Fruit fly (Drosophila melanogaster) whole organism, embryonic: Measurements from ENCODE around the gene CG10694.

ENCODE experiments used
- Abd-B ChIP-seq: fragments of 200-800 bp; sonication (Bioruptor generic); optimal IDR thresholded peaks from 2 replicates; lab custom pipeline; 2018; ENCODE audit warnings: missing biosample characterization, mild to moderate bottlenecking, missing genetic modification characterization, moderate library complexity
- Adf1 ChIP-seq: fragments of 200-800 bp; sonication (Bioruptor generic); IDR thresholded peaks from 2 replicates; pipeline ENCODE4 v1.3.6; 2022; ENCODE audit warnings: missing biosample characterization, missing genetic modification characterization
- CG10321 ChIP-seq: fragments of 200-800 bp; sonication (Bioruptor generic); IDR thresholded peaks from 2 replicates; pipeline ENCODE4 v1.3.6; 2022; ENCODE audit warnings: missing biosample characterization, missing genetic modification characterization
- CG10959 ChIP-seq: fragments of 200-800 bp; sonication (Bioruptor generic); IDR thresholded peaks from 2 replicates; pipeline ENCODE4 v1.3.6; 2022; ENCODE audit warnings: missing biosample characterization, missing genetic modification characterization
- CG1233 ChIP-seq: fragments of 200-800 bp; sonication (Bioruptor generic); optimal IDR thresholded peaks from 4 replicates; lab custom pipeline; 2018; ENCODE audit warnings: missing biosample characterization, mild to moderate bottlenecking, missing genetic modification characterization
- CG12769 ChIP-seq: fragments of 200-800 bp; sonication (Bioruptor generic); optimal IDR thresholded peaks from 2 replicates; lab custom pipeline; 2019; ENCODE audit warnings: missing biosample characterization, mild to moderate bottlenecking, missing genetic modification characterization, moderate library complexity
- CG14667 ChIP-seq: fragments of 200-800 bp; sonication (Bioruptor generic); IDR thresholded peaks from 2 replicates; pipeline ENCODE4 v1.3.6; 2022; ENCODE audit warnings: missing biosample characterization, missing genetic modification characterization
- CG14860 ChIP-seq: fragments of 200-800 bp; sonication (Bioruptor generic); IDR thresholded peaks from 3 replicates; pipeline ENCODE4 v1.3.6; 2022; ENCODE audit warnings: missing biosample characterization, missing genetic modification characterization; ENCODE audit not compliant: partially characterized antibody
- CG1529 ChIP-seq: fragments of 200-800 bp; sonication (Bioruptor generic); optimal IDR thresholded peaks from 3 replicates; lab custom pipeline; 2018; ENCODE audit warnings: missing biosample characterization, missing genetic modification characterization
- CG15479 ChIP-seq: fragments of 200-800 bp; sonication (Bioruptor generic); optimal IDR thresholded peaks from 3 replicates; lab custom pipeline; 2019; ENCODE audit warnings: missing biosample characterization, mild to moderate bottlenecking, missing genetic modification characterization, moderate library complexity
- CG1792 ChIP-seq: fragments of 200-800 bp; sonication (Bioruptor generic); optimal IDR thresholded peaks from 2 replicates; lab custom pipeline; 2016; ENCODE audit warnings: missing biosample characterization, missing genetic modification characterization
- CG4282 ChIP-seq: fragments of 200-800 bp; sonication (Bioruptor generic); optimal IDR thresholded peaks from 2 replicates; lab custom pipeline; 2016; ENCODE audit warnings: missing biosample characterization, missing genetic modification characterization
- CG4328 ChIP-seq: fragments of 200-800 bp; sonication (Bioruptor generic); optimal IDR thresholded peaks from 3 replicates; lab custom pipeline; 2017; ENCODE audit warnings: missing biosample characterization, missing genetic modification reagents, missing genetic modification characterization
- CG5953 ChIP-seq: fragments of 200-800 bp; sonication (Bioruptor generic); IDR thresholded peaks from 2 replicates; pipeline ENCODE4 v1.3.6; 2022; ENCODE audit warnings: missing biosample characterization, missing genetic modification characterization
- CG7963 ChIP-seq: fragments of 200-800 bp; sonication (Bioruptor generic); IDR thresholded peaks from 3 replicates; pipeline ENCODE4 v1.3.6; 2022; ENCODE audit warnings: missing biosample characterization, missing genetic modification characterization; ENCODE audit not compliant: partially characterized antibody
- CG7987 ChIP-seq: fragments of 200-800 bp; sonication (Bioruptor generic); optimal IDR thresholded peaks from 2 replicates; lab custom pipeline; 2018; ENCODE audit warnings: missing biosample characterization, mild to moderate bottlenecking, missing genetic modification characterization, moderate library complexity
- CG9609 ChIP-seq: fragments of 200-800 bp; sonication (Bioruptor generic); optimal IDR thresholded peaks from 3 replicates; lab custom pipeline; 2016; ENCODE audit warnings: missing biosample characterization, missing genetic modification characterization
- CG9932 ChIP-seq: fragments of 200-800 bp; sonication (Bioruptor generic); IDR thresholded peaks from 2 replicates; pipeline ENCODE4 v1.3.6; 2022; ENCODE audit warnings: missing biosample characterization, missing genetic modification characterization
- D19B ChIP-seq: fragments of 200-800 bp; sonication (Bioruptor generic); optimal IDR thresholded peaks from 2 replicates; lab custom pipeline; 2017; ENCODE audit warnings: missing biosample characterization, mild to moderate bottlenecking, missing genetic modification characterization
- Dbx ChIP-seq: fragments of 200-800 bp; sonication (Bioruptor generic); IDR thresholded peaks from 3 replicates; pipeline ENCODE4 v1.3.6; 2022; ENCODE audit warnings: missing biosample characterization, missing genetic modification characterization
- Deaf1 ChIP-seq: fragments of 200-800 bp; optimal IDR thresholded peaks from 3 replicates; lab custom pipeline; 2019; ENCODE audit warnings: missing biosample characterization, mild to moderate bottlenecking, missing genetic modification characterization, moderate library complexity
- Dek ChIP-seq: fragments of 200-800 bp; sonication (Bioruptor generic); optimal IDR thresholded peaks from 3 replicates; lab custom pipeline; 2019; ENCODE audit warnings: missing biosample characterization, mild to moderate bottlenecking, missing genetic modification characterization, moderate library complexity
- Dfd ChIP-seq, 2 experiments: fragments of >200 bp; optimal IDR thresholded peaks; 2 replicates each; lab custom pipeline; 2017; ENCODE audit warnings: missing biosample characterization in 2 of 2, missing genetic modification characterization in 2 of 2
- Gsc ChIP-seq: fragments of 200-800 bp; sonication (Bioruptor generic); IDR thresholded peaks from 2 replicates; pipeline ENCODE4 v1.3.6; 2022; ENCODE audit warnings: missing biosample characterization, missing genetic modification characterization
- MESR4 ChIP-seq: fragments of 200-800 bp; sonication (Bioruptor generic); optimal IDR thresholded peaks from 2 replicates; lab custom pipeline; 2018; ENCODE audit warnings: missing biosample characterization, mild to moderate bottlenecking, missing genetic modification characterization, moderate library complexity
- Meics ChIP-seq: fragments of 200-800 bp; sonication (Bioruptor generic); optimal IDR thresholded peaks from 2 replicates; lab custom pipeline; 2017; ENCODE audit warnings: missing biosample characterization, mild to moderate bottlenecking, missing genetic modification characterization
- NFAT ChIP-seq: fragments of 200-800 bp; sonication (Bioruptor generic); IDR thresholded peaks from 2 replicates; pipeline ENCODE4 v1.3.6; 2022; ENCODE audit warnings: missing biosample characterization, missing genetic modification characterization
- Oaz ChIP-seq: fragments of 200-800 bp; sonication (Bioruptor generic); IDR thresholded peaks from 2 replicates; pipeline ENCODE4 v1.3.6; 2022; ENCODE audit warnings: missing biosample characterization, missing genetic modification characterization
- Ravus ChIP-seq: fragments of 200-800 bp; sonication (Bioruptor generic); IDR thresholded peaks from 2 replicates; pipeline ENCODE4 v1.3.6; 2022; ENCODE audit warnings: missing biosample characterization, missing genetic modification characterization
- Sry-β ChIP-seq: fragments of 200-800 bp; sonication (Bioruptor generic); optimal IDR thresholded peaks from 2 replicates; lab custom pipeline; 2018; ENCODE audit warnings: missing biosample characterization, mild to moderate bottlenecking, missing genetic modification characterization, moderate library complexity
- Stat92E ChIP-seq, 3 experiments: fragments of >200 bp in 2 of 3; fragments of 200-800 bp in 1 of 3; sonication (Bioruptor generic) in 1 of 3; optimal IDR thresholded peaks; 2 replicates each; lab custom pipeline; 2017 to 2019; ENCODE audit warnings: missing biosample characterization in 3 of 3, missing genetic modification characterization in 3 of 3, mild to moderate bottlenecking in 1 of 3, moderate library complexity in 1 of 3
- Xbp1 ChIP-seq: fragments of 200-800 bp; sonication (Bioruptor generic); optimal IDR thresholded peaks from 3 replicates; lab custom pipeline; 2016; ENCODE audit warnings: missing biosample characterization, mild to moderate bottlenecking, missing genetic modification characterization
- al ChIP-seq: fragments of 200-800 bp; sonication (Bioruptor generic); IDR thresholded peaks from 2 replicates; pipeline ENCODE4 v1.3.6; 2022; ENCODE audit warnings: missing biosample characterization, missing genetic modification characterization
- amos ChIP-seq: fragments of 200-800 bp; sonication (Bioruptor generic); IDR thresholded peaks from 2 replicates; pipeline ENCODE4 v1.3.6; 2022; ENCODE audit warnings: missing biosample characterization, missing genetic modification characterization; ENCODE audit not compliant: partially characterized antibody
- bigmax ChIP-seq: fragments of 200-800 bp; sonication (Bioruptor generic); optimal IDR thresholded peaks from 2 replicates; lab custom pipeline; 2018; ENCODE audit warnings: missing biosample characterization, mild to moderate bottlenecking, missing genetic modification characterization
- bowl ChIP-seq: fragments of 200-800 bp; sonication (Bioruptor generic); IDR thresholded peaks from 2 replicates; pipeline ENCODE4 v1.3.6; 2022; ENCODE audit warnings: missing biosample characterization, missing genetic modification characterization
- chinmo ChIP-seq: fragments of 200-800 bp; sonication (Bioruptor generic); IDR thresholded peaks from 4 replicates; pipeline ENCODE4 v1.3.6; 2022; ENCODE audit warnings: missing biosample characterization, missing genetic modification characterization; ENCODE audit not compliant: partially characterized antibody
- disco-r ChIP-seq: fragments of 200-800 bp; sonication (Bioruptor generic); optimal IDR thresholded peaks from 2 replicates; lab custom pipeline; 2016; ENCODE audit warnings: missing biosample characterization, missing genetic modification characterization
- dmrt11E ChIP-seq: fragments of 200-800 bp; sonication (Bioruptor generic); optimal IDR thresholded peaks from 3 replicates; lab custom pipeline; 2018; ENCODE audit warnings: missing biosample characterization, mild to moderate bottlenecking, missing genetic modification characterization, moderate library complexity
- fu2 ChIP-seq: fragments of 200-800 bp; sonication (Bioruptor generic); optimal IDR thresholded peaks from 2 replicates; lab custom pipeline; 2016; ENCODE audit warnings: missing biosample characterization, missing genetic modification characterization
- gce ChIP-seq: fragments of 200-800 bp; sonication (Bioruptor generic); IDR thresholded peaks from 3 replicates; pipeline ENCODE4 v1.3.6; 2022; ENCODE audit warnings: missing biosample characterization, missing genetic modification characterization
- gt ChIP-seq: fragments of 200-800 bp; sonication (Bioruptor generic); IDR thresholded peaks from 2 replicates; pipeline ENCODE4 v1.3.6; 2022; ENCODE audit warnings: missing biosample characterization, missing genetic modification characterization
- hb ChIP-seq: fragments of 200-800 bp; sonication (Bioruptor generic); IDR thresholded peaks from 3 replicates; pipeline ENCODE4 v1.3.6; 2022; ENCODE audit warnings: missing biosample characterization, missing genetic modification characterization; ENCODE audit not compliant: partially characterized antibody
- lola ChIP-seq, 3 experiments: fragments of >200 bp in 2 of 3; fragments of 200-800 bp in 1 of 3; sonication (Bioruptor generic) in 1 of 3; optimal IDR thresholded peaks; 2 replicates each; lab custom pipeline; 2017 to 2019; ENCODE audit warnings: missing biosample characterization in 3 of 3, missing genetic modification characterization in 3 of 3, mild to moderate bottlenecking in 1 of 3, moderate library complexity in 1 of 3
- mam ChIP-seq: fragments of 200-800 bp; sonication (Bioruptor generic); optimal IDR thresholded peaks from 3 replicates; lab custom pipeline; 2016; ENCODE audit warnings: missing biosample characterization, missing genetic modification characterization
- schlank ChIP-seq: fragments of 200-800 bp; sonication (Bioruptor generic); optimal IDR thresholded peaks from 2 replicates; lab custom pipeline; 2018; ENCODE audit warnings: missing biosample characterization, mild to moderate bottlenecking, missing genetic modification characterization
- seq ChIP-seq: fragments of 200-800 bp; sonication (Bioruptor generic); IDR thresholded peaks from 2 replicates; pipeline ENCODE4 v1.3.6; 2022; ENCODE audit warnings: missing biosample characterization, missing genetic modification characterization
- slbo ChIP-seq: fragments of 200-800 bp; sonication (Bioruptor generic); IDR thresholded peaks from 2 replicates; pipeline ENCODE4 v1.3.6; 2022; ENCODE audit warnings: missing biosample characterization, missing genetic modification characterization
- slp2 ChIP-seq: fragments of 200-800 bp; sonication (Bioruptor generic); optimal IDR thresholded peaks from 2 replicates; lab custom pipeline; 2016; ENCODE audit warnings: missing biosample characterization, missing genetic modification characterization
- sob ChIP-seq: fragments of 200-800 bp; sonication (Bioruptor generic); IDR thresholded peaks from 2 replicates; pipeline ENCODE4 v1.3.6; 2022; ENCODE audit warnings: missing biosample characterization, missing genetic modification characterization
- wek ChIP-seq: fragments of 200-800 bp; sonication (Bioruptor generic); optimal IDR thresholded peaks from 3 replicates; lab custom pipeline; 2018; ENCODE audit warnings: missing biosample characterization, mild to moderate bottlenecking, missing genetic modification characterization, moderate library complexity

CG10694 gene

DNA sequence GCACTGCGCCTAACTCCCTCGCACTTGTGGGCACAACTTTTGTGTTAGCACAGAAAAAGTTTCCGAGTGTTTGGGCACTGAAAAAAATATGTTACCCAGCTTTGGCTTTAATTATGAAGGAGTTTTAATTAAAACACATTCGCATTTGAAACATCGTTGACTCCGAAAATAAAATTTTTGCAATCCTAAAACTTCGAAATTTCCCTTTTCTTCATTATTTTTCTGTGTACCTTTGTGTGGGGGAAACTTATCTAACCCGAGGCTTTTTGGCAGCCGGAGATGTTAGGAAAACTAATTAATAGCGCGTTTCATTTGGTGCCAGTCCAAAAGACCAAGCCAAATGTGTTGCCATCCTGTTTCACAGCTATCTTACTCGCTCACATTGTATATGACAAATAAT is 15.5 kb upstream of the CG10694 start:
- TF ChIP-seq CG9609 (GFP tag; lab: Kevin White, UChicago) (no peak), dmrt11E (tag; lab: Kevin White, UChicago) (no peak), CG7987 (GFP tag; lab: Kevin White, UChicago) (no peak), NFAT (0 out of 2 replicates have a peak, but pooled peaks have one; percentile 15), slp2 (no peak), CG7963 (GFP tag; lab: Robert Waterston, UW) (no peak), Dek (peak; percentile 27), chinmo (GFP tag; lab: Robert Waterston, UW) (no peak), CG12769 (peak; percentile 6), D19B (GFP tag; lab: Kevin White, UChicago) (no peak), CG10321 (GFP tag; lab: Robert Waterston, UW) (no peak), seq (GFP tag; lab: Robert Waterston, UW) (no peak), CG1233 (GFP tag; lab: Kevin White, UChicago) (no peak), CG10959 (no peak), mam (peak; percentile 0), bowl (GFP tag; lab: Robert Waterston, UW) (no peak), lola (GFP tag; optimal IDR thresholded peaks at IDR 0.05; lab: Kevin White, UChicago) (no peak), disco-r (GFP tag; lab: Kevin White, UChicago) (no peak), Dfd (GFP tag; optimal IDR thresholded peaks at IDR 0.05; lab: Kevin White, UChicago) (no peak), Meics (GFP tag; lab: Kevin White, UChicago) (peak; percentile 40), gce (GFP tag; lab: Robert Waterston, UW) (no peak), bigmax (GFP tag; lab: Kevin White, UChicago) (no peak), slbo (GFP tag; lab: Robert Waterston, UW) (peak; percentile 46; the same call in 1 of the 2 replicates), Oaz (GFP tag; lab: Robert Waterston, UW) (no peak), Xbp1 (GFP tag; lab: Kevin White, UChicago) (no peak), Stat92E (GFP tag; optimal IDR thresholded peaks at IDR 0.05; lab: Kevin White, UChicago) (no peak), Sry-β (GFP tag; lab: Kevin White, UChicago) (no peak), hb (no peak), CG4282 (GFP tag; lab: Kevin White, UChicago) (no peak), Dbx (peak; percentile 14; the same call in 1 of the 3 replicates), CG14860 (GFP tag; lab: Robert Waterston, UW) (no peak), Deaf1 (no peak), Abd-B (GFP tag; lab: Kevin White, UChicago) (no peak), sob (no peak), CG5953 (GFP tag; lab: Robert Waterston, UW) (no peak), schlank (tag; lab: Kevin White, UChicago) (no peak), al (GFP tag; lab: Robert Waterston, UW) (no peak), CG1529 (GFP tag; lab: Kevin White, UChicago) (no peak), Gsc (GFP tag; lab: Robert Waterston, UW) (no peak), CG14667 (GFP tag; lab: Robert Waterston, UW) (no peak), Ravus (GFP tag; lab: Robert Waterston, UW) (no peak), CG9932 (GFP tag; lab: Robert Waterston, UW) (0 out of 2 replicates have a peak, but pooled peaks have one; percentile 16), wek (GFP tag; lab: Kevin White, UChicago) (no peak), fu2 (GFP tag; lab: Kevin White, UChicago) (no peak), amos (GFP tag; lab: Robert Waterston, UW) (no peak), gt (GFP tag; lab: Robert Waterston, UW) (no peak), Adf1 (GFP tag; lab: Robert Waterston, UW) (no peak), CG15479 (GFP tag; lab: Kevin White, UChicago) (no peak), MESR4 (GFP tag; lab: Kevin White, UChicago) (no peak), CG1792 (no peak), CG4328 (GFP tag; lab: Kevin White, UChicago) (no peak)
